Worm (Caenorhabditis elegans) whole organism, L4 larva: Measurements from ENCODE around the gene Y41D4B.15.

Experiments
- F10B5.3 ChIP-seq: sonication (generic microtip); optimal IDR thresholded peaks from 2 replicates; lab custom pipeline; 2016; ENCODE audit warnings: mild to moderate bottlenecking, missing genetic modification characterization, missing compliant biosample characterization
- F44E2.7 ChIP-seq: fragments of 200-800 bp; sonication (Bioruptor generic); IDR thresholded peaks from 2 replicates; pipeline ENCODE4 v2.1.2; 2022; ENCODE audit warnings: missing genetic modification characterization, missing compliant biosample characterization
- R02D3.7 ChIP-seq: fragments of 150-350 bp; sonication (generic microtip); optimal IDR thresholded peaks from 3 replicates; lab custom pipeline; 2014; ENCODE audit warnings: missing biosample characterization, missing genetic modification characterization
- T20F7.1 ChIP-seq: fragments of 200-800 bp; sonication (Bioruptor generic); optimal IDR thresholded peaks from 2 replicates; lab custom pipeline; 2018; ENCODE audit warnings: mild to moderate bottlenecking, missing genetic modification characterization, missing compliant biosample characterization
- ZK337.2 ChIP-seq: fragments of 200-800 bp; sonication (Bioruptor generic); IDR thresholded peaks from 2 replicates; pipeline ENCODE4 v1.3.6; 2022; ENCODE audit warnings: missing genetic modification reagents, missing genetic modification characterization, missing compliant biosample characterization
- aha-1 ChIP-seq: fragments of 150-350 bp; peaks from one replicate; lab custom pipeline; 2014; ENCODE audit warnings: missing biosample characterization, missing genetic modification characterization
- ama-1 ChIP-seq: fragments of 150-350 bp; optimal IDR thresholded peaks from 2 replicates; lab custom pipeline; 2014; ENCODE audit warnings: inconsistent platforms, mixed read lengths
- attf-4 ChIP-seq: sonication (generic microtip); optimal IDR thresholded peaks from 3 replicates; lab custom pipeline; 2017; ENCODE audit warnings: missing biosample characterization, missing genetic modification characterization
- ceh-20 ChIP-seq: fragments of 200-800 bp; sonication (Bioruptor generic); IDR thresholded peaks from 2 replicates; pipeline ENCODE4 v1.3.6; 2022; ENCODE audit warnings: missing genetic modification reagents, missing genetic modification characterization, missing compliant biosample characterization
- daf-16 ChIP-seq, 3 experiments: sonication (generic microtip); optimal IDR thresholded peaks; 2 replicates each; lab custom pipeline; 2016 to 2017; ENCODE audit warnings: missing genetic modification characterization in 3 of 3, missing genetic modification reagents in 3 of 3, mild to moderate bottlenecking in 2 of 3, missing compliant biosample characterization in 2 of 3, missing biosample characterization in 1 of 3, moderate library complexity in 1 of 3
- dmd-8 ChIP-seq: fragments of 200-800 bp; sonication (Bioruptor generic); IDR thresholded peaks from 2 replicates; pipeline ENCODE4 v1.3.6; 2022; ENCODE audit warnings: missing genetic modification characterization, missing compliant biosample characterization
- dve-1 ChIP-seq: sonication (generic microtip); optimal IDR thresholded peaks from 2 replicates; lab custom pipeline; 2017; ENCODE audit warnings: antibody characterized with exemption, mild to moderate bottlenecking, missing genetic modification characterization, missing compliant biosample characterization; ENCODE audit not compliant: insufficient read depth
- egl-27 ChIP-seq: sonication (generic microtip); optimal IDR thresholded peaks from 3 replicates; lab custom pipeline; 2017; ENCODE audit warnings: missing biosample characterization, missing genetic modification reagents, missing genetic modification characterization
- egl-43 ChIP-seq: fragments of 200-800 bp; sonication (Bioruptor generic); IDR thresholded peaks from 2 replicates; pipeline ENCODE4 v1.3.6; 2022; ENCODE audit warnings: missing genetic modification reagents, missing genetic modification characterization, missing compliant biosample characterization
- hif-1 ChIP-seq, 2 experiments: sonication (generic microtip); optimal IDR thresholded peaks; 2 replicates each; lab custom pipeline; 2016 to 2017; ENCODE audit warnings: missing compliant biosample characterization in 2 of 2, missing genetic modification characterization in 2 of 2, missing genetic modification reagents in 2 of 2, missing genotype in 2 of 2, mild to moderate bottlenecking in 1 of 2
- hlh-30 ChIP-seq: sonication (generic microtip); optimal IDR thresholded peaks from 2 replicates; lab custom pipeline; 2017; ENCODE audit warnings: antibody characterized with exemption, mild to moderate bottlenecking, missing genetic modification characterization, missing compliant biosample characterization; ENCODE audit not compliant: insufficient read depth
- lin-1 ChIP-seq: fragments of 200-800 bp; sonication (Bioruptor generic); IDR thresholded peaks from 2 replicates; pipeline ENCODE4 v1.3.6; 2022; ENCODE audit warnings: missing genetic modification reagents, missing genetic modification characterization, missing compliant biosample characterization
- lin-13 ChIP-seq: fragments of 150-350 bp; optimal IDR thresholded peaks from 2 replicates; lab custom pipeline; 2014; ENCODE audit warnings: missing biosample characterization, missing genetic modification reagents, missing genetic modification characterization
- lin-15B ChIP-seq: fragments of 150-350 bp; sonication (generic microtip); optimal IDR thresholded peaks from 3 replicates; lab custom pipeline; 2014; ENCODE audit warnings: missing biosample characterization, missing genetic modification characterization
- lin-29 ChIP-seq: fragments of 200-800 bp; sonication (Bioruptor generic); IDR thresholded peaks from 2 replicates; pipeline ENCODE4 v1.3.6; 2022; ENCODE audit warnings: missing genetic modification reagents, missing genetic modification characterization, missing compliant biosample characterization
- lin-38 ChIP-seq: fragments of 200-800 bp; sonication (Bioruptor generic); IDR thresholded peaks from 2 replicates; pipeline ENCODE4 v1.3.6; 2022; ENCODE audit warnings: missing genetic modification reagents, missing genetic modification characterization, missing compliant biosample characterization
- lin-39 ChIP-seq: fragments of 150-350 bp; optimal IDR thresholded peaks from 2 replicates; lab custom pipeline; 2014; ENCODE audit warnings: missing biosample characterization, missing genetic modification reagents, missing genetic modification characterization
- lir-3 ChIP-seq: sonication (generic microtip); optimal IDR thresholded peaks from 2 replicates; lab custom pipeline; 2016; ENCODE audit warnings: mild to moderate bottlenecking, missing genetic modification characterization, missing compliant biosample characterization
- madf-9 ChIP-seq: fragments of 200-800 bp; sonication (Bioruptor generic); conservative IDR thresholded peaks from 2 replicates; pipeline ENCODE4 v1.3.6; 2022; ENCODE audit warnings: missing genetic modification reagents, missing genetic modification characterization, missing compliant biosample characterization
- mdt-29 ChIP-seq: fragments of 200-800 bp; sonication (Bioruptor generic); IDR thresholded peaks from 2 replicates; pipeline ENCODE4 v1.3.6; 2022; ENCODE audit warnings: missing genetic modification reagents, missing genetic modification characterization, missing compliant biosample characterization
- mep-1 ChIP-seq: fragments of 150-350 bp; sonication (generic microtip); optimal IDR thresholded peaks from 3 replicates; lab custom pipeline; 2014; ENCODE audit warnings: missing biosample characterization, missing genetic modification characterization
- mxl-3 ChIP-seq: fragments of 200-800 bp; sonication (Bioruptor generic); optimal IDR thresholded peaks from 2 replicates; lab custom pipeline; 2018; ENCODE audit warnings: mild to moderate bottlenecking, missing genetic modification characterization, missing compliant biosample characterization
- nhr-10 ChIP-seq: fragments of 150-350 bp; optimal IDR thresholded peaks from 2 replicates; lab custom pipeline; 2014; ENCODE audit warnings: missing biosample characterization, missing genetic modification characterization
- nhr-102 ChIP-seq: sonication (generic microtip); optimal IDR thresholded peaks from 2 replicates; lab custom pipeline; 2016; ENCODE audit warnings: mild to moderate bottlenecking, missing genetic modification characterization, moderate library complexity, missing compliant biosample characterization
- nhr-237 ChIP-seq: sonication (generic microtip); optimal IDR thresholded peaks from 2 replicates; lab custom pipeline; 2017; ENCODE audit warnings: missing biosample characterization, missing genetic modification characterization
- nhr-41 ChIP-seq: fragments of 200-800 bp; sonication (Bioruptor generic); IDR thresholded peaks from 2 replicates; pipeline ENCODE4 v1.3.6; 2022; ENCODE audit warnings: missing genetic modification reagents, missing genetic modification characterization, missing compliant biosample characterization
- nhr-6 ChIP-seq: fragments of 150-350 bp; optimal IDR thresholded peaks from 2 replicates; lab custom pipeline; 2014; ENCODE audit warnings: missing biosample characterization, missing genetic modification characterization
- nhr-76 ChIP-seq: fragments of 150-350 bp; optimal IDR thresholded peaks from 2 replicates; lab custom pipeline; 2014; ENCODE audit warnings: missing biosample characterization, missing genetic modification characterization
- nhr-77 ChIP-seq: fragments of 150-350 bp; optimal IDR thresholded peaks from 2 replicates; lab custom pipeline; 2014; ENCODE audit warnings: missing biosample characterization, missing genetic modification characterization
- php-3 ChIP-seq: fragments of 200-800 bp; sonication (Bioruptor generic); IDR thresholded peaks from 2 replicates; pipeline ENCODE4 v1.3.6; 2022; ENCODE audit warnings: missing genetic modification reagents, missing genetic modification characterization, missing compliant biosample characterization
- rbr-2 ChIP-seq: sonication (generic microtip); optimal IDR thresholded peaks from 2 replicates; lab custom pipeline; 2016; ENCODE audit warnings: missing genotype, missing genetic modification characterization, missing compliant biosample characterization
- spr-1 ChIP-seq: sonication (generic microtip); optimal IDR thresholded peaks from 2 replicates; lab custom pipeline; 2016; ENCODE audit warnings: mild to moderate bottlenecking, missing genetic modification characterization, missing compliant biosample characterization
- tra-1 ChIP-seq: fragments of 200-800 bp; sonication (Bioruptor generic); IDR thresholded peaks from 2 replicates; pipeline ENCODE4 v1.3.6; 2022; ENCODE audit warnings: missing genetic modification reagents, missing genetic modification characterization, missing compliant biosample characterization
- unc-130 ChIP-seq: sonication (generic microtip); optimal IDR thresholded peaks from 2 replicates; lab custom pipeline; 2016; ENCODE audit warnings: missing genetic modification reagents, missing genetic modification characterization, missing compliant biosample characterization
- zip-11 ChIP-seq: fragments of 200-800 bp; sonication (Bioruptor generic); IDR thresholded peaks from 2 replicates; pipeline ENCODE4 v1.3.6; 2022; ENCODE audit warnings: missing genetic modification characterization, missing compliant biosample characterization

The Y41D4B.15 gene

DNA sequence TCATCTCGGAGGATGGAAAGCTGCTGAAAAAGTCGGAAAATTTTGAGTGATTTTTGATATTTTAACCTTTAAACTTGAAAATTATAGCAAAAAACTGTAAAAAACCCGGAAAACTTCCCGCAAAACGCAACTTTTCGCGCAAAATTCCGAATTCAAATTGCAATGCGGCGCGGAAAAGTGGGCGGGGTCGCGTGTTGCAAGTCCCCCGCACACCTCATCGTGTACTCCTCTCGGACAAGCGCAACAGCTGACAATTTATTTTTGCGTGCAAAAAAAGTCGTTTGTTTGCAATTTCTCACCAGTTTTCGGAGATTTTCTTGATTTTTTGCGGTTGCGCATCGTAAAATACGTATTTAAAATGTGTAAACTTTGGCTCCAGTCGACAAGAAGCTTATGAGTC lies 31.9 kb downstream of the Y41D4B.15 start, which contains the start of gene npp-8 (continued):
- TF ChIP-seq dmd-8 (no peak), madf-9 (peak; percentile 78), F10B5.3 (tag; lab: Kevin White, UChicago) (peak; percentile 33), nhr-77 (peak; percentile 81), spr-1 (tag; lab: Kevin White, UChicago) (peak; percentile 83), lir-3 (no peak), attf-4 (no peak), php-3 (GFP tag; lab: Robert Waterston, UW) (peak; percentile 59), nhr-102 (tag; lab: Kevin White, UChicago) (peak; percentile 88), lin-1 (GFP tag; lab: Robert Waterston, UW) (peak; percentile 50; the same call in 1 of the 2 replicates), mxl-3 (GFP tag; lab: Kevin White, UChicago) (peak; percentile 64), unc-130 (GFP tag; lab: Kevin White, UChicago) (peak; percentile 93), nhr-41 (GFP tag; lab: Robert Waterston, UW) (no peak), hlh-30 (tag; lab: Kevin White, UChicago) (peak; percentile 90), daf-16 (GFP tag; optimal IDR thresholded peaks at IDR 0.05; lab: Kevin White, UChicago) (peak; percentile 10 to 63), daf-16 (tag; optimal IDR thresholded peaks at IDR 0.05; lab: Kevin White, UChicago) (peak; percentile 45), nhr-237 (tag; lab: Kevin White, UChicago) (no peak), nhr-10 (no peak), nhr-6 (tag; lab: Kevin White, UChicago) (peak; percentile 56), ama-1 (lab: Kevin White, UChicago) (peak; percentile 62), mdt-29 (GFP tag; lab: Robert Waterston, UW) (peak; percentile 27; the same call in 1 of the 2 replicates)

DNA sequence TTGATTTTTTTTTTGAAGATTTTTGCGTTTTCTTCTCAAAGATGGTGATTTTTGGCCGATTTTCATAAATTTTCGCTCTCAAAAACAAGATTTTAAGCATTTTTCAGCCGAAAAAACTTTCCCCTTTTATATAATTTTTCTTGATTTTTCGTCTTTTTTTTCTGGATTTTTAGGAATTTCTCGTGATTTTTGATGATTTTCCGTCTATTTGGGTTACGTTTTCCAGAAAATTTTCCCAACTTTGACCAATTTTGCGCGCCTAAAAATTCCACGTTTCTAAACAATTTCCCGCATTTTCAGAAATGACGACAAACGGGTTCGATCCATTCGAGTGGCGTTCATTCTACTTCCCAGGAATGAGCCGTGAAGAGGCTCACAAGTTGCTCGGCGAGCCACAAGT lies 33.1 kb downstream of the Y41D4B.15 start, which contains the start of gene ced-2:
ced-2 (plus strand) TSS at position 301 of the 400 bp plus-strand sequence.
- TF ChIP-seq T20F7.1 (GFP tag; lab: Kevin White, UChicago), result no peak
- TF ChIP-seq tra-1 (GFP tag; lab: Robert Waterston, UW), result no peak
- no peak for TF ChIP-seq lin-39 (tag; lab: Kevin White, UChicago)
- no peak for TF ChIP-seq rbr-2
- TF ChIP-seq F44E2.7, result no peak
- no peak for TF ChIP-seq unc-130 (GFP tag; lab: Kevin White, UChicago)
- TF ChIP-seq lin-38, result no peak
- TF ChIP-seq mep-1, result no peak

- TF ChIP-seq aha-1 (tag; lab: Kevin White, UChicago) (peak; percentile 59), nhr-76 (tag; lab: Kevin White, UChicago) (no peak)
These were observed 36.9 kb downstream of the Y41D4B.15 start for ce11 chrIV:1600784-1601183.

- no peak for TF ChIP-seq lin-29
- no peak for TF ChIP-seq dve-1
- no peak for TF ChIP-seq F44E2.7
- TF ChIP-seq lin-13 (GFP tag; lab: Kevin White, UChicago), result no peak
- TF ChIP-seq egl-43 (GFP tag; lab: Robert Waterston, UW), result no peak
- no peak for TF ChIP-seq ZK337.2
- no peak for TF ChIP-seq R02D3.7 (tag; lab: Kevin White, UChicago)
- TF ChIP-seq T20F7.1 (GFP tag; lab: Kevin White, UChicago), result no peak
- TF ChIP-seq egl-27, result no peak
- TF ChIP-seq ceh-20 (GFP tag; lab: Robert Waterston, UW), result no peak
- no peak for TF ChIP-seq spr-1 (tag; lab: Kevin White, UChicago)
- no peak for TF ChIP-seq mep-1
- TF ChIP-seq nhr-237 (tag; lab: Kevin White, UChicago), result no peak
- no peak for TF ChIP-seq lin-15B (tag; lab: Kevin White, UChicago)
- no peak for TF ChIP-seq mxl-3 (GFP tag; lab: Kevin White, UChicago)
- TF ChIP-seq zip-11, result no peak
- no peak for TF ChIP-seq hif-1 (tag; optimal IDR thresholded peaks at IDR 0.05; lab: Kevin White, UChicago)
These were observed 37.5 kb downstream of the Y41D4B.15 start, which contains the start of gene set-23 for ce11 chrIV:1601357-1601756. TSS of gene set-23 (plus strand) at chrIV:1601657.
